Fruit fly (Drosophila melanogaster) whole organism, embryonic: ENCODE data around the gene Iru.

Experiments used
- Antp ChIP-seq: fragments of 200-800 bp; sonication (Bioruptor generic); optimal IDR thresholded peaks from 3 replicates; lab custom pipeline; 2016; ENCODE audit warnings: missing biosample characterization, missing genetic modification characterization
- Atf-2 ChIP-seq: fragments of 200-800 bp; sonication (Bioruptor generic); optimal IDR thresholded peaks from 2 replicates; lab custom pipeline; 2016; ENCODE audit warnings: missing biosample characterization, missing genetic modification characterization
- BEAF-32 ChIP-seq: fragments of 200-800 bp; sonication (Bioruptor generic); optimal IDR thresholded peaks from 3 replicates; lab custom pipeline; 2017; ENCODE audit warnings: missing biosample characterization, missing genetic modification characterization, mild to moderate bottlenecking, moderate library complexity, missing genetic modification reagents
- Bteb2 ChIP-seq: fragments of 200-800 bp; sonication (Bioruptor generic); optimal IDR thresholded peaks from 2 replicates; lab custom pipeline; 2016; ENCODE audit warnings: missing biosample characterization, missing genetic modification characterization
- CG11696 ChIP-seq: fragments of 200-800 bp; sonication (Bioruptor generic); IDR thresholded peaks from 2 replicates; pipeline ENCODE4 v1.3.6; 2022; ENCODE audit warnings: missing biosample characterization, missing genetic modification characterization
- CG1233 ChIP-seq: fragments of 200-800 bp; sonication (Bioruptor generic); optimal IDR thresholded peaks from 4 replicates; lab custom pipeline; 2018; ENCODE audit warnings: missing biosample characterization, mild to moderate bottlenecking, missing genetic modification characterization
- CG12769 ChIP-seq: fragments of 200-800 bp; sonication (Bioruptor generic); optimal IDR thresholded peaks from 2 replicates; lab custom pipeline; 2019; ENCODE audit warnings: missing biosample characterization, mild to moderate bottlenecking, missing genetic modification characterization, moderate library complexity
- CG15514 ChIP-seq: fragments of 200-800 bp; sonication (Bioruptor generic); optimal IDR thresholded peaks from 3 replicates; lab custom pipeline; 2017; ENCODE audit warnings: missing biosample characterization, missing genetic modification characterization, mild to moderate bottlenecking, moderate library complexity, missing genetic modification reagents
- CG1602 ChIP-seq: fragments of 200-800 bp; sonication (Bioruptor generic); optimal IDR thresholded peaks from 3 replicates; lab custom pipeline; 2016; ENCODE audit warnings: missing biosample characterization, missing genetic modification characterization
- CG16863 ChIP-seq: fragments of 200-800 bp; sonication (Bioruptor generic); optimal IDR thresholded peaks from 3 replicates; lab custom pipeline; 2016; ENCODE audit warnings: missing biosample characterization, missing genetic modification characterization
- CG17359 ChIP-seq: fragments of 200-800 bp; sonication (Bioruptor generic); optimal IDR thresholded peaks from 3 replicates; lab custom pipeline; 2018; ENCODE audit warnings: missing biosample characterization, mild to moderate bottlenecking, missing genetic modification characterization, moderate library complexity
- CG17568 ChIP-seq: fragments of 200-800 bp; sonication (Bioruptor generic); optimal IDR thresholded peaks from 2 replicates; lab custom pipeline; 2018; ENCODE audit warnings: missing biosample characterization, mild to moderate bottlenecking, missing genetic modification characterization, moderate library complexity
- CG17829 ChIP-seq: fragments of 200-800 bp; optimal IDR thresholded peaks from 2 replicates; lab custom pipeline; 2019; ENCODE audit warnings: missing biosample characterization, mild to moderate bottlenecking, missing genetic modification characterization, moderate library complexity
- CG18764 ChIP-seq: fragments of 200-800 bp; sonication (Bioruptor generic); optimal IDR thresholded peaks from 3 replicates; lab custom pipeline; 2016; ENCODE audit warnings: missing biosample characterization, missing genetic modification characterization
- CG2199 ChIP-seq: fragments of 200-800 bp; sonication (Bioruptor generic); IDR thresholded peaks from 3 replicates; pipeline ENCODE4 v1.3.6; 2022; ENCODE audit warnings: missing biosample characterization, missing genetic modification characterization
- CG2712 ChIP-seq: fragments of 200-800 bp; optimal IDR thresholded peaks from 3 replicates; lab custom pipeline; 2019; ENCODE audit warnings: missing biosample characterization, mild to moderate bottlenecking, missing genetic modification characterization, moderate library complexity
- CG33213 ChIP-seq: fragments of 200-800 bp; sonication (Bioruptor generic); optimal IDR thresholded peaks from 3 replicates; lab custom pipeline; 2016; ENCODE audit warnings: missing biosample characterization, missing genetic modification characterization
- CG34376 ChIP-seq: fragments of 200-800 bp; sonication (Bioruptor generic); optimal IDR thresholded peaks from 2 replicates; lab custom pipeline; 2018; ENCODE audit warnings: missing biosample characterization, mild to moderate bottlenecking, missing genetic modification characterization
- CG4282 ChIP-seq: fragments of 200-800 bp; sonication (Bioruptor generic); optimal IDR thresholded peaks from 2 replicates; lab custom pipeline; 2016; ENCODE audit warnings: missing biosample characterization, missing genetic modification characterization
- CG7987 ChIP-seq: fragments of 200-800 bp; sonication (Bioruptor generic); optimal IDR thresholded peaks from 2 replicates; lab custom pipeline; 2018; ENCODE audit warnings: missing biosample characterization, mild to moderate bottlenecking, missing genetic modification characterization, moderate library complexity
- CG8281 ChIP-seq: fragments of 200-800 bp; sonication (Bioruptor generic); optimal IDR thresholded peaks from 2 replicates; lab custom pipeline; 2018; ENCODE audit warnings: missing biosample characterization, mild to moderate bottlenecking, missing genetic modification characterization, moderate library complexity
- CHES-1-like ChIP-seq: fragments of 200-800 bp; sonication (Bioruptor generic); optimal IDR thresholded peaks from 2 replicates; lab custom pipeline; 2016; ENCODE audit warnings: missing biosample characterization, missing genetic modification characterization
- Chrac-16 ChIP-seq: fragments of 200-800 bp; sonication (Bioruptor generic); optimal IDR thresholded peaks from 3 replicates; lab custom pipeline; 2016; ENCODE audit warnings: missing biosample characterization, missing genetic modification characterization
- CoRest ChIP-seq: fragments of 200-800 bp; sonication (Bioruptor generic); optimal IDR thresholded peaks from 3 replicates; lab custom pipeline; 2018; ENCODE audit warnings: missing biosample characterization, mild to moderate bottlenecking, missing genetic modification characterization, moderate library complexity
- Dek ChIP-seq: fragments of 200-800 bp; sonication (Bioruptor generic); optimal IDR thresholded peaks from 3 replicates; lab custom pipeline; 2019; ENCODE audit warnings: missing biosample characterization, mild to moderate bottlenecking, missing genetic modification characterization, moderate library complexity
- Hand ChIP-seq: fragments of 200-800 bp; sonication (Bioruptor generic); optimal IDR thresholded peaks from 2 replicates; lab custom pipeline; 2017; ENCODE audit warnings: mild to moderate bottlenecking, missing biosample characterization, missing genetic modification reagents, missing genetic modification characterization
- HmgD ChIP-seq: fragments of 200-800 bp; sonication (Bioruptor generic); optimal IDR thresholded peaks from 3 replicates; lab custom pipeline; 2016; ENCODE audit warnings: missing biosample characterization, missing genetic modification characterization
- Hr3 ChIP-seq: fragments of 200-800 bp; sonication (Bioruptor generic); optimal IDR thresholded peaks from 3 replicates; lab custom pipeline; 2016; ENCODE audit warnings: missing biosample characterization, missing genetic modification characterization
- Hsf ChIP-seq: fragments of 200-800 bp; sonication (Bioruptor generic); optimal IDR thresholded peaks from 3 replicates; lab custom pipeline; 2016; ENCODE audit warnings: missing biosample characterization, missing genetic modification characterization
- Mad ChIP-seq: fragments of 200-800 bp; sonication (Bioruptor generic); optimal IDR thresholded peaks from 2 replicates; lab custom pipeline; 2016; ENCODE audit warnings: missing biosample characterization, missing genetic modification characterization
- NFAT ChIP-seq: fragments of 200-800 bp; sonication (Bioruptor generic); IDR thresholded peaks from 2 replicates; pipeline ENCODE4 v1.3.6; 2022; ENCODE audit warnings: missing biosample characterization, missing genetic modification characterization
- Nf-YC ChIP-seq: fragments of 200-800 bp; optimal IDR thresholded peaks from 3 replicates; lab custom pipeline; 2019; ENCODE audit warnings: missing biosample characterization, mild to moderate bottlenecking, missing genetic modification characterization, moderate library complexity
- Side ChIP-seq: fragments of 200-800 bp; sonication (Bioruptor generic); optimal IDR thresholded peaks from 2 replicates; lab custom pipeline; 2016; ENCODE audit warnings: missing biosample characterization, missing genetic modification characterization
- Sry-β ChIP-seq: fragments of 200-800 bp; sonication (Bioruptor generic); optimal IDR thresholded peaks from 2 replicates; lab custom pipeline; 2018; ENCODE audit warnings: missing biosample characterization, mild to moderate bottlenecking, missing genetic modification characterization, moderate library complexity
- Trl ChIP-seq, 3 experiments: fragments of >200 bp in 2 of 3; fragments of 200-800 bp in 1 of 3; sonication (Bioruptor generic) in 1 of 3; optimal IDR thresholded peaks; 2 replicates in 1 of 3; 3 replicates in 2 of 3; lab custom pipeline; 2016 to 2017; ENCODE audit warnings: missing biosample characterization in 1 of 3, missing genetic modification characterization in 1 of 3
- bigmax ChIP-seq: fragments of 200-800 bp; sonication (Bioruptor generic); optimal IDR thresholded peaks from 2 replicates; lab custom pipeline; 2018; ENCODE audit warnings: missing biosample characterization, mild to moderate bottlenecking, missing genetic modification characterization
- btn ChIP-seq: fragments of 200-800 bp; sonication (Bioruptor generic); optimal IDR thresholded peaks from 2 replicates; lab custom pipeline; 2016; ENCODE audit warnings: missing biosample characterization, missing genetic modification characterization
- chinmo ChIP-seq: fragments of 200-800 bp; sonication (Bioruptor generic); IDR thresholded peaks from 4 replicates; pipeline ENCODE4 v1.3.6; 2022; ENCODE audit warnings: missing biosample characterization, missing genetic modification characterization; ENCODE audit not compliant: partially characterized antibody
- crc ChIP-seq: fragments of 200-800 bp; sonication (Bioruptor generic); optimal IDR thresholded peaks from 2 replicates; lab custom pipeline; 2016; ENCODE audit warnings: missing biosample characterization, missing genetic modification characterization
- cwo ChIP-seq: fragments of 200-800 bp; sonication (Bioruptor generic); optimal IDR thresholded peaks from 3 replicates; lab custom pipeline; 2017; ENCODE audit warnings: missing biosample characterization, missing genetic modification characterization, mild to moderate bottlenecking, moderate library complexity, missing genetic modification reagents
- ems ChIP-seq: fragments of 200-800 bp; sonication (Bioruptor generic); optimal IDR thresholded peaks from 3 replicates; lab custom pipeline; 2016; ENCODE audit warnings: missing biosample characterization, missing genetic modification characterization
- en ChIP-seq: fragments of 200-800 bp; sonication (Bioruptor generic); optimal IDR thresholded peaks from 2 replicates; lab custom pipeline; 2016; ENCODE audit warnings: missing biosample characterization, missing genetic modification characterization
- maf-S ChIP-seq: fragments of 200-800 bp; sonication (Bioruptor generic); optimal IDR thresholded peaks from 2 replicates; lab custom pipeline; 2016; ENCODE audit warnings: missing biosample characterization, missing genetic modification characterization
- phol ChIP-seq: fragments of 200-800 bp; sonication (Bioruptor generic); optimal IDR thresholded peaks from 3 replicates; lab custom pipeline; 2018; ENCODE audit warnings: missing biosample characterization, mild to moderate bottlenecking, missing genetic modification characterization, moderate library complexity
- so ChIP-seq: fragments of 200-800 bp; sonication (Bioruptor generic); IDR thresholded peaks from 3 replicates; pipeline ENCODE4 v1.3.6; 2022; ENCODE audit warnings: missing biosample characterization, missing genetic modification characterization
- ssp ChIP-seq: fragments of 200-800 bp; sonication (Bioruptor generic); IDR thresholded peaks from 2 replicates; pipeline ENCODE4 v1.3.6; 2022; ENCODE audit warnings: missing biosample characterization, missing genetic modification characterization
- twi ChIP-seq: fragments of 200-800 bp; optimal IDR thresholded peaks from 2 replicates; lab custom pipeline; 2019; ENCODE audit warnings: missing biosample characterization, mild to moderate bottlenecking, missing genetic modification characterization, moderate library complexity
- tx ChIP-seq: fragments of 200-800 bp; sonication (Bioruptor generic); optimal IDR thresholded peaks from 2 replicates; lab custom pipeline; 2016; ENCODE audit warnings: missing biosample characterization, missing genetic modification characterization
- unpg ChIP-seq: fragments of 200-800 bp; sonication (Bioruptor generic); optimal IDR thresholded peaks from 3 replicates; lab custom pipeline; 2018; ENCODE audit warnings: missing biosample characterization, mild to moderate bottlenecking, missing genetic modification characterization, moderate library complexity
- vvl ChIP-seq: fragments of 200-800 bp; sonication (Bioruptor generic); IDR thresholded peaks from 2 replicates; pipeline ENCODE4 v1.3.6; 2022; ENCODE audit warnings: missing biosample characterization, missing genetic modification characterization
- zf30C ChIP-seq: fragments of 200-800 bp; sonication (Bioruptor generic); optimal IDR thresholded peaks from 3 replicates; lab custom pipeline; 2018; ENCODE audit warnings: missing biosample characterization, mild to moderate bottlenecking, missing genetic modification characterization

The Iru gene

dm6 chr3R:9053021-9053420 is 46.8 kb downstream of the Iru start (continued):
- TF ChIP-seq CG4282 (GFP tag; lab: Kevin White, UChicago) (peak; percentile 62), NFAT (GFP tag; lab: Robert Waterston, UW) (no peak), Antp (GFP tag; lab: Kevin White, UChicago) (peak; percentile 87), CG8281 (no peak), Chrac-16 (GFP tag; lab: Kevin White, UChicago) (peak; percentile 35), CG2712 (tag; lab: Kevin White, UChicago) (peak; percentile 54), crc (no peak), ssp (GFP tag; lab: Robert Waterston, UW) (no peak), BEAF-32 (GFP tag; lab: Kevin White, UChicago) (no peak), Sry-β (GFP tag; lab: Kevin White, UChicago) (no peak), Hsf (peak; percentile 41), bigmax (GFP tag; lab: Kevin White, UChicago) (peak; percentile 37), CoRest (tag; lab: Kevin White, UChicago) (no peak), CG17568 (GFP tag; lab: Kevin White, UChicago) (no peak), CG16863 (peak; percentile 55), Mad (peak; percentile 59), CG11696 (GFP tag; lab: Robert Waterston, UW) (no peak), CG7987 (GFP tag; lab: Kevin White, UChicago) (peak; percentile 64), ems (GFP tag; lab: Kevin White, UChicago) (peak; percentile 62), unpg (GFP tag; lab: Kevin White, UChicago) (peak; percentile 34), zf30C (peak; percentile 46), phol (no peak), twi (no peak), Bteb2 (peak; percentile 21), Dek (tag; lab: Kevin White, UChicago) (peak; percentile 72), en (no peak), Hand (GFP tag; lab: Kevin White, UChicago) (peak; percentile 72), maf-S (GFP tag; lab: Kevin White, UChicago) (peak; percentile 73), chinmo (no peak), CG2199 (GFP tag; lab: Robert Waterston, UW) (no peak), Hr3 (GFP tag; lab: Kevin White, UChicago) (no peak), btn (GFP tag; lab: Kevin White, UChicago) (peak; percentile 40), Nf-YC (tag; lab: Kevin White, UChicago) (peak; percentile 95), CG17829 (tag; lab: Kevin White, UChicago) (peak; percentile 61), CG18764 (GFP tag; lab: Kevin White, UChicago) (no peak), CG34376 (peak; percentile 87), CG17359 (tag; lab: Kevin White, UChicago) (peak; percentile 48), CG1233 (GFP tag; lab: Kevin White, UChicago) (no peak), so (no peak), tx (GFP tag; lab: Kevin White, UChicago) (peak; percentile 52), cwo (GFP tag; lab: Kevin White, UChicago) (peak; percentile 78), vvl (no peak), Atf-2 (GFP tag; lab: Kevin White, UChicago) (peak; percentile 18), Trl (optimal IDR thresholded peaks at IDR 0.05; lab: Kevin White, UChicago) (peak; percentile 88 to 94), Trl (GFP tag; optimal IDR thresholded peaks at IDR 0.05; lab: Kevin White, UChicago) (peak; percentile 84), CG33213 (GFP tag; lab: Kevin White, UChicago) (no peak), HmgD (peak; percentile 80), CHES-1-like (peak; percentile 64), CG15514 (GFP tag; lab: Kevin White, UChicago) (peak; percentile 72), CG12769 (tag; lab: Kevin White, UChicago) (peak; percentile 91), CG1602 (GFP tag; lab: Kevin White, UChicago) (peak; percentile 7), Side (peak; percentile 71)
